Worm (Caenorhabditis elegans): ENCODE results near the gene F13D12.10.

The F13D12.10 gene

DNA sequence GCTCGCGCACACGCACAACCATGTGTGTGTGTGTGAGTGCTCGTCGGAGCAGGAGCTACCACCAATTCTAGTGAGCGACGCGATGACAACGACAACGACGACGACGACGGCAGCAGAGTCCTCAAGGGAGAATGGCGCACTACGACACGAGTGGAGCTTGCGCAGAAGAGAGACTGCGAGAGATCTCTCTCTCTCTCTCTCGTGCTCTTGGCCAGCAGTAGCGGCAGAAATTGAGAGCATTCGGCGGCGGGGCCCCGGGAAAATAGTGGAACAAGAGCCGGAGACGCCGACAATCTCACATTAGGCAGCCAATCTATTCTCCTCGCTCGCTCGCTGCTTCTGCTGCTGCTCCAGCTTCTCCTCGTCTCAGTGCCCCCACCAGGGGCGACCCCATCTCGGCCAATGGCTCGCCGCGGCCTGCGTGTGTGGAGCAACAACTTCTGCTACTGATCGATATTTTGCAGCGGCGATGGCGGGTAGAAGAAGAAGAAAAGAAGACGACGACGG lies 33.2 kb downstream of the F13D12.10 start (continued):
- TF ChIP-seq ctbp-1 (GFP tag; IDR thresholded peaks at IDR 0.05): peak; percentile 91
- TF ChIP-seq set-16 (GFP tag; IDR thresholded peaks at IDR 0.05): peak; percentile 99
- TF ChIP-seq hlh-30 (tag; optimal IDR thresholded peaks at IDR 0.05; ENCODE audit: insufficient read depth): peak; percentile 84
- peak in 1 of 2 experiments; percentile 9 for TF ChIP-seq daf-16 (GFP tag; optimal IDR thresholded peaks at IDR 0.05)
- no peak for TF ChIP-seq daf-16 (tag; optimal IDR thresholded peaks at IDR 0.05)
- TF ChIP-seq spr-1 (tag; optimal IDR thresholded peaks at IDR 0.05): peak; percentile 53
- TF ChIP-seq mep-1 (tag; optimal IDR thresholded peaks at IDR 0.05): peak; percentile 82
- TF ChIP-seq F37D6.2 (tag; optimal IDR thresholded peaks at IDR 0.05): peak; percentile 87
- TF ChIP-seq madf-5 (GFP tag; IDR thresholded peaks at IDR 0.05): 0 out of 4 replicates have a peak, but pooled peaks of 1 of the 2 experiments have one; percentile 16
- peak in 1 of 2 experiments; percentile 63 for TF ChIP-seq hif-1 (tag; optimal IDR thresholded peaks at IDR 0.05)
- no peak for TF ChIP-seq lim-7 (GFP tag; IDR thresholded peaks at IDR 0.05)
- peak; percentile 66 for TF ChIP-seq ceh-20 (GFP tag; IDR thresholded peaks at IDR 0.05)
- no peak for TF ChIP-seq ztf-7 (tag; optimal IDR thresholded peaks at IDR 0.05)
- TF ChIP-seq duxl-1 (tag; optimal IDR thresholded peaks at IDR 0.05; ENCODE audit: poor library complexity): no peak
- TF ChIP-seq ama-1 (optimal IDR thresholded peaks at IDR 0.05): no peak
- TF ChIP-seq lin-38 (GFP tag; IDR thresholded peaks at IDR 0.05): peak; percentile 47; the same call in 1 of the 2 replicates
- TF ChIP-seq lsy-2 (tag; optimal IDR thresholded peaks at IDR 0.05): peak; percentile 46 to 59
- peak; percentile 85 for TF ChIP-seq rbr-2 (tag; optimal IDR thresholded peaks at IDR 0.05)
- TF ChIP-seq ceh-62 (tag; optimal IDR thresholded peaks at IDR 0.05): no peak
- peak; percentile 5 to 73 for TF ChIP-seq mdl-1 (tag; optimal IDR thresholded peaks at IDR 0.05)
- TF ChIP-seq zfp-2 (tag; optimal IDR thresholded peaks at IDR 0.05): peak; percentile 5
- 0 out of 2 replicates have a peak, but pooled peaks have one; percentile 27 for TF ChIP-seq D1046.2 (GFP tag; IDR thresholded peaks at IDR 0.05)
- no peak for TF ChIP-seq daf-19 (GFP tag; conservative IDR thresholded peaks at IDR 0.05)
- no peak for TF ChIP-seq ceh-44 (GFP tag; IDR thresholded peaks at IDR 0.05)
- TF ChIP-seq mxl-3 (GFP tag; optimal IDR thresholded peaks at IDR 0.05): peak; percentile 21
- peak; percentile 56 for TF ChIP-seq T20F7.1 (GFP tag; optimal IDR thresholded peaks at IDR 0.05)
- peak; percentile 79; the same call in 1 of the 2 replicates for TF ChIP-seq egl-43 (GFP tag; IDR thresholded peaks at IDR 0.05)
- TF ChIP-seq ceh-32 (tag; optimal IDR thresholded peaks at IDR 0.05; ENCODE audit: poor library complexity): no peak
- TF ChIP-seq nhr-10 (tag; optimal IDR thresholded peaks at IDR 0.05): no peak
- TF ChIP-seq cey-2 (tag; optimal IDR thresholded peaks at IDR 0.05; ENCODE audit: borderline replicate concordance, insufficient read depth): no peak
- TF ChIP-seq spr-3 (GFP tag; optimal IDR thresholded peaks at IDR 0.05): peak; percentile 40
- 0 out of 2 replicates have a peak, but pooled peaks have one; percentile 30 for TF ChIP-seq Y105C5A.15 (GFP tag; IDR thresholded peaks at IDR 0.05)
- TF ChIP-seq nhr-41 (GFP tag; IDR thresholded peaks at IDR 0.05): no peak
- 0 out of 2 replicates have a peak, but pooled peaks have one; percentile 17 for TF ChIP-seq tra-1 (GFP tag; IDR thresholded peaks at IDR 0.05)
- peak; percentile 21; the same call in 1 of the 2 replicates for TF ChIP-seq dmd-6 (GFP tag; IDR thresholded peaks at IDR 0.05)
- TF ChIP-seq nhr-11 (tag; optimal IDR thresholded peaks at IDR 0.05): peak; percentile 7

DNA sequence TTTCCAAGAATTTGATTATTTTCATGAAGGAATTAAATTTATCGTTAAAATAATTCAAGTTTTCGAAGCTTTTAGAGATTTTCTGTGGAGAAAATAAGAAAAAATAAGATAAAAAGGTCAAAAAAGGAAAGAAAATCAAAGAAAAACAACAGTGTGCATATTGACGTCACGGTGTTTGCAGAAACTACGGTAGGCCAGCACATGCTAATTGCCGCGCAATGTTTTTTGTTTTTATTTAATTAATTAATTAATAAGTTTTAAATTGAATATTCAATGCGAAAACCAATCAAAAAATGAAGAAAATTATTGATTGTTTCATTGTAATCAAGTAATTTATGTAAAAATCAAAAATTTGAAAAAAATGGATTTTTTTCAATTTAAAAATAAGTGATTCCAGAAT lies 34.3 kb downstream of the F13D12.10 start:
- TF ChIP-seq daf-12 (tag; optimal IDR thresholded peaks at IDR 0.05) (no peak), unc-39 (tag; optimal IDR thresholded peaks at IDR 0.05) (no peak), nhr-6 (tag; optimal IDR thresholded peaks at IDR 0.05) (no peak), mes-2 (tag; optimal IDR thresholded peaks at IDR 0.05; ENCODE audit: poor library complexity, severe bottlenecking) (peak; percentile 15), ceh-32 (tag; optimal IDR thresholded peaks at IDR 0.05; ENCODE audit: poor library complexity) (no peak), mdl-1 (tag; optimal IDR thresholded peaks at IDR 0.05) (no peak), T20F7.1 (GFP tag; optimal IDR thresholded peaks at IDR 0.05) (peak; percentile 35), T26A8.4 (GFP tag; IDR thresholded peaks at IDR 0.05) (no peak), nhr-111 (GFP tag; optimal IDR thresholded peaks at IDR 0.05) (no peak), lin-38 (GFP tag; IDR thresholded peaks at IDR 0.05) (0 out of 2 replicates have a peak, but pooled peaks have one; percentile 9), jun-1 (tag; optimal IDR thresholded peaks at IDR 0.05) (no peak), ctbp-1 (GFP tag; IDR thresholded peaks at IDR 0.05) (no peak), lsy-2 (tag; optimal IDR thresholded peaks at IDR 0.05) (peak; percentile 24 to 95)
